Worm (Caenorhabditis elegans): Measurements from ENCODE around the gene B0464.6.

B0464.6 gene

ce11 chrIII:9462785-9463467 lies 2.8 kb downstream of the B0464.6 start:
- TF ChIP-seq nhr-237 (tag; optimal IDR thresholded peaks at IDR 0.05) (no peak), tbx-2 (tag; optimal IDR thresholded peaks at IDR 0.05) (no peak), pha-4 (tag; optimal IDR thresholded peaks at IDR 0.05) (no peak), nhr-23 (tag; optimal IDR thresholded peaks at IDR 0.05) (peak; percentile 17)

ce11 chrIII:9461894-9462784 lies 3.6 kb downstream of the B0464.6 start:
- TF ChIP-seq lsy-12 (tag; optimal IDR thresholded peaks at IDR 0.05) = no peak
- peak; percentile 14 for TF ChIP-seq R02D3.7 (tag; optimal IDR thresholded peaks at IDR 0.05)

ce11 chrIII:9457192-9458103 lies 8.3 kb downstream of the B0464.6 start:
- TF ChIP-seq nhr-23 (tag; optimal IDR thresholded peaks at IDR 0.05) (peak; percentile 48), aly-2 (tag; optimal IDR thresholded peaks at IDR 0.05) (no peak), lin-15B (tag; optimal IDR thresholded peaks at IDR 0.05) (peak; percentile 10), ama-1 (optimal IDR thresholded peaks at IDR 0.05) (peak; percentile 57), elt-2 (tag; optimal IDR thresholded peaks at IDR 0.05) (no peak), R02D3.7 (tag; optimal IDR thresholded peaks at IDR 0.05) (no peak), unc-62 (GFP tag; optimal IDR thresholded peaks at IDR 0.05) (peak; percentile 36), snpc-4 (tag; optimal IDR thresholded peaks at IDR 0.05) (peak; percentile 21), nhr-25 (tag; optimal IDR thresholded peaks at IDR 0.05) (peak; percentile 15), nfya-1 (tag; optimal IDR thresholded peaks at IDR 0.05; ENCODE audit: insufficient read depth) (peak; percentile 34)

- TF ChIP-seq nhr-43 (tag; optimal IDR thresholded peaks at IDR 0.05; ENCODE audit: poor library complexity, severe bottlenecking) (peak; percentile 89), sea-2 (GFP tag; optimal IDR thresholded peaks at IDR 0.05) (no peak), lsy-12 (tag; optimal IDR thresholded peaks at IDR 0.05) (peak; percentile 95), nfya-1 (tag; optimal IDR thresholded peaks at IDR 0.05; ENCODE audit: insufficient read depth) (peak; percentile 95), lin-39 (tag; optimal IDR thresholded peaks at IDR 0.05) (peak; percentile 94), pha-4 (tag; optimal IDR thresholded peaks at IDR 0.05) (peak; percentile 99), mml-1 (tag; optimal IDR thresholded peaks at IDR 0.05) (no peak), nhr-23 (tag; optimal IDR thresholded peaks at IDR 0.05) (peak; percentile 83), fkh-10 (GFP tag; optimal IDR thresholded peaks at IDR 0.05) (peak; percentile 47), hmg-11 (tag; optimal IDR thresholded peaks at IDR 0.05) (peak; percentile 82), nhr-237 (tag; optimal IDR thresholded peaks at IDR 0.05) (no peak), mdl-1 (tag; optimal IDR thresholded peaks at IDR 0.05) (peak; percentile 7), zag-1 (tag; optimal IDR thresholded peaks at IDR 0.05) (no peak), eor-1 (tag; optimal IDR thresholded peaks at IDR 0.05) (no peak), ztf-11 (tag; optimal IDR thresholded peaks at IDR 0.05) (no peak), ama-1 (optimal IDR thresholded peaks at IDR 0.05) (peak; percentile 65), nhr-25 (tag; optimal IDR thresholded peaks at IDR 0.05) (peak; percentile 90), pqm-1 (tag; optimal IDR thresholded peaks at IDR 0.05) (peak; percentile 96), unc-39 (tag; optimal IDR thresholded peaks at IDR 0.05) (no peak), nhr-76 (tag; optimal IDR thresholded peaks at IDR 0.05) (no peak), unc-62 (GFP tag; optimal IDR thresholded peaks at IDR 0.05) (peak; percentile 24), fos-1 (tag; optimal IDR thresholded peaks at IDR 0.05) (no peak), R02D3.7 (tag; optimal IDR thresholded peaks at IDR 0.05) (peak; percentile 71), ceh-16 (tag; optimal IDR thresholded peaks at IDR 0.05) (peak; percentile 70), ztf-4 (tag; optimal IDR thresholded peaks at IDR 0.05) (peak; percentile 58), nhr-67 (tag; optimal IDR thresholded peaks at IDR 0.05) (no peak), ceh-9 (tag; optimal IDR thresholded peaks at IDR 0.05) (no peak), ceh-82 (tag; optimal IDR thresholded peaks at IDR 0.05) (peak; percentile 41), nhr-28 (tag; optimal IDR thresholded peaks at IDR 0.05) (no peak), daf-12 (tag; optimal IDR thresholded peaks at IDR 0.05) (no peak), ceh-28 (tag; optimal IDR thresholded peaks at IDR 0.05) (peak; percentile 91), skn-1 (tag; optimal IDR thresholded peaks at IDR 0.05) (peak; percentile 39), egl-5 (tag; optimal IDR thresholded peaks at IDR 0.05) (peak; percentile 61), jun-1 (tag; optimal IDR thresholded peaks at IDR 0.05) (peak; percentile 90), elt-3 (tag; optimal IDR thresholded peaks at IDR 0.05) (no peak)
These were observed 9.6 kb downstream of the B0464.6 start, which contains the start of the genes rheb-1 and spk-1 for ce11 chrIII:9455980-9456658. TSS of gene rheb-1 (minus strand) at chrIII:9456030. TSS of gene spk-1 (plus strand) at chrIII:9456608.
